Worm (Caenorhabditis elegans): ENCODE results near the gene egl-26.

- TF ChIP-seq cog-1 (tag; optimal IDR thresholded peaks at IDR 0.05) = no peak
- TF ChIP-seq flt-1 (GFP tag; IDR thresholded peaks at IDR 0.05) = no peak
- no peak for TF ChIP-seq ref-1 (GFP tag; conservative IDR thresholded peaks at IDR 0.05)
Measured at ce11 chrII:73329-73728, 3.9 kb downstream of the egl-26 start.

Measured in whole organism, midembryonic.